Fruit fly (Drosophila melanogaster) whole organism, embryonic: ENCODE results near the gene CG46311.
A peak's percentile ranks its signal among the peaks of the same experiment; 100 is the strongest.

Source experiments
- Antp ChIP-seq: fragments of 200-800 bp; sonication (Bioruptor generic); optimal IDR thresholded peaks from 3 replicates; lab custom pipeline; 2016; ENCODE audit warnings: missing biosample characterization, missing genetic modification characterization
- Atf6 ChIP-seq: fragments of 200-800 bp; sonication (Bioruptor generic); IDR thresholded peaks from 2 replicates; pipeline ENCODE4 v1.3.6; 2022; ENCODE audit warnings: missing biosample characterization, missing genetic modification characterization
- CG10147 ChIP-seq: fragments of 200-800 bp; sonication (Bioruptor generic); optimal IDR thresholded peaks from 2 replicates; lab custom pipeline; 2019; ENCODE audit warnings: missing biosample characterization, mild to moderate bottlenecking, missing genetic modification characterization, moderate library complexity
- CG1024 ChIP-seq: fragments of 200-800 bp; sonication (Bioruptor generic); IDR thresholded peaks from 2 replicates; pipeline ENCODE4 v1.3.6; 2022; ENCODE audit warnings: missing biosample characterization, missing genetic modification characterization
- CG10267 ChIP-seq: fragments of 200-800 bp; sonication (Bioruptor generic); optimal IDR thresholded peaks from 2 replicates; lab custom pipeline; 2018; ENCODE audit warnings: missing biosample characterization, mild to moderate bottlenecking, missing genetic modification characterization, moderate library complexity
- CG12299 ChIP-seq: fragments of 200-800 bp; sonication (Bioruptor generic); optimal IDR thresholded peaks from 2 replicates; lab custom pipeline; 2018; ENCODE audit warnings: missing biosample characterization, mild to moderate bottlenecking, missing genetic modification characterization
- CG13123 ChIP-seq: fragments of 200-800 bp; sonication (Bioruptor generic); optimal IDR thresholded peaks from 2 replicates; lab custom pipeline; 2016; ENCODE audit warnings: missing biosample characterization, missing genetic modification characterization
- CG14965 ChIP-seq: fragments of 200-800 bp; sonication (Bioruptor generic); optimal IDR thresholded peaks from 2 replicates; lab custom pipeline; 2016; ENCODE audit warnings: missing biosample characterization, missing genetic modification characterization, borderline replicate concordance
- CG15073 ChIP-seq: fragments of 200-800 bp; sonication (Bioruptor generic); optimal IDR thresholded peaks from 2 replicates; lab custom pipeline; 2016; ENCODE audit warnings: missing biosample characterization, missing genetic modification characterization
- CG16779 ChIP-seq: fragments of 200-800 bp; sonication (Bioruptor generic); IDR thresholded peaks from 2 replicates; pipeline ENCODE4 v1.3.6; 2022; ENCODE audit warnings: missing biosample characterization, missing genetic modification characterization
- CG1832 ChIP-seq: fragments of 200-800 bp; sonication (Bioruptor generic); optimal IDR thresholded peaks from 2 replicates; lab custom pipeline; 2017; ENCODE audit warnings: missing biosample characterization, mild to moderate bottlenecking, missing genetic modification characterization, inconsistent platforms
- CG2678 ChIP-seq: fragments of 200-800 bp; sonication (Bioruptor generic); optimal IDR thresholded peaks from 3 replicates; lab custom pipeline; 2019; ENCODE audit warnings: missing biosample characterization, mild to moderate bottlenecking, missing genetic modification characterization, moderate library complexity
- CG30431 ChIP-seq: fragments of 200-800 bp; sonication (Bioruptor generic); optimal IDR thresholded peaks from 2 replicates; lab custom pipeline; 2017; ENCODE audit warnings: missing biosample characterization, missing genetic modification characterization
- CG3407 ChIP-seq: fragments of 200-800 bp; sonication (Bioruptor generic); optimal IDR thresholded peaks from 2 replicates; lab custom pipeline; 2018; ENCODE audit warnings: missing biosample characterization, mild to moderate bottlenecking, missing genetic modification characterization
- CG3726 ChIP-seq: fragments of 200-800 bp; sonication (Bioruptor generic); IDR thresholded peaks from 3 replicates; pipeline ENCODE4, ENCODE4 v1.3.6; 2022; ENCODE audit warnings: missing biosample characterization, missing genetic modification characterization
- CG5245 ChIP-seq: fragments of 200-800 bp; sonication (Bioruptor generic); optimal IDR thresholded peaks from 3 replicates; lab custom pipeline; 2016; ENCODE audit warnings: missing biosample characterization, missing genetic modification characterization
- CG6254 ChIP-seq: fragments of 200-800 bp; sonication (Bioruptor generic); optimal IDR thresholded peaks from 3 replicates; lab custom pipeline; 2017; ENCODE audit warnings: mild to moderate bottlenecking, missing biosample characterization, missing genetic modification reagents, missing genetic modification characterization
- CG6654 ChIP-seq: fragments of 200-800 bp; sonication (Bioruptor generic); optimal IDR thresholded peaks from 2 replicates; lab custom pipeline; 2017; ENCODE audit warnings: missing biosample characterization, mild to moderate bottlenecking, missing genetic modification characterization
- CG7357 ChIP-seq: fragments of 200-800 bp; sonication (Bioruptor generic); IDR thresholded peaks from 3 replicates; pipeline ENCODE4 v1.3.6; 2022; ENCODE audit warnings: missing biosample characterization, missing genetic modification characterization
- CG7963 ChIP-seq: fragments of 200-800 bp; sonication (Bioruptor generic); IDR thresholded peaks from 3 replicates; pipeline ENCODE4 v1.3.6; 2022; ENCODE audit warnings: missing biosample characterization, missing genetic modification characterization; ENCODE audit not compliant: partially characterized antibody
- CG8089 ChIP-seq: fragments of 200-800 bp; sonication (Bioruptor generic); optimal IDR thresholded peaks from 3 replicates; lab custom pipeline; 2016; ENCODE audit warnings: missing biosample characterization, missing genetic modification characterization
- CG9609 ChIP-seq: fragments of 200-800 bp; sonication (Bioruptor generic); optimal IDR thresholded peaks from 3 replicates; lab custom pipeline; 2016; ENCODE audit warnings: missing biosample characterization, missing genetic modification characterization
- CG9932 ChIP-seq: fragments of 200-800 bp; sonication (Bioruptor generic); IDR thresholded peaks from 2 replicates; pipeline ENCODE4 v1.3.6; 2022; ENCODE audit warnings: missing biosample characterization, missing genetic modification characterization
- Chrac-16 ChIP-seq: fragments of 200-800 bp; sonication (Bioruptor generic); optimal IDR thresholded peaks from 3 replicates; lab custom pipeline; 2016; ENCODE audit warnings: missing biosample characterization, missing genetic modification characterization
- HHEX ChIP-seq: fragments of 200-800 bp; sonication (Bioruptor generic); optimal IDR thresholded peaks from 3 replicates; lab custom pipeline; 2017; ENCODE audit warnings: missing biosample characterization, mild to moderate bottlenecking, missing genetic modification characterization, missing genetic modification reagents
- Hr39 ChIP-seq: fragments of >200 bp; optimal IDR thresholded peaks from 2 replicates; lab custom pipeline; 2017
- Lhr ChIP-seq: fragments of 200-800 bp; sonication (Bioruptor generic); optimal IDR thresholded peaks from 3 replicates; lab custom pipeline; 2017; ENCODE audit warnings: mild to moderate bottlenecking, missing biosample characterization, missing genetic modification reagents, missing genetic modification characterization
- MTF-1 ChIP-seq: fragments of 200-800 bp; sonication (Bioruptor generic); optimal IDR thresholded peaks from 2 replicates; lab custom pipeline; 2018; ENCODE audit warnings: missing biosample characterization, mild to moderate bottlenecking, missing genetic modification characterization, borderline replicate concordance
- Rfx ChIP-seq: fragments of 200-800 bp; sonication (Bioruptor generic); IDR thresholded peaks from 2 replicates; pipeline ENCODE4 v1.3.6; 2022; ENCODE audit warnings: missing biosample characterization, missing genetic modification characterization
- Rx ChIP-seq: fragments of 200-800 bp; sonication (Bioruptor generic); IDR thresholded peaks from 2 replicates; pipeline ENCODE4 v1.3.6; 2022; ENCODE audit warnings: missing biosample characterization, missing genetic modification characterization
- Trl ChIP-seq, 3 experiments: fragments of >200 bp in 2 of 3; fragments of 200-800 bp in 1 of 3; sonication (Bioruptor generic) in 1 of 3; optimal IDR thresholded peaks; 2 replicates in 1 of 3; 3 replicates in 2 of 3; lab custom pipeline; 2016 to 2017; ENCODE audit warnings: missing biosample characterization in 1 of 3, missing genetic modification characterization in 1 of 3
- Vsx1 ChIP-seq: fragments of 200-800 bp; sonication (Bioruptor generic); optimal IDR thresholded peaks from 2 replicates; lab custom pipeline; 2017; ENCODE audit warnings: missing biosample characterization, mild to moderate bottlenecking, missing genetic modification characterization, missing genetic modification reagents
- Xrp1 ChIP-seq: fragments of 200-800 bp; sonication (Bioruptor generic); IDR thresholded peaks from 2 replicates; pipeline ENCODE4 v1.3.6; 2022; ENCODE audit warnings: missing biosample characterization, missing genetic modification characterization
- ase ChIP-seq: fragments of 200-800 bp; sonication (Bioruptor generic); IDR thresholded peaks from 3 replicates; pipeline ENCODE4 v1.3.6; 2022; ENCODE audit warnings: missing biosample characterization, missing genetic modification characterization
- dpn ChIP-seq, 2 experiments: fragments of 200-800 bp; sonication (Bioruptor generic); optimal IDR thresholded peaks; 3 replicates each; lab custom pipeline; 2016; ENCODE audit warnings: missing biosample characterization in 2 of 2, missing genetic modification characterization in 2 of 2
- esg ChIP-seq: fragments of 200-800 bp; sonication (Bioruptor generic); conservative IDR thresholded peaks from 2 replicates; pipeline ENCODE4 v1.3.6; 2022; ENCODE audit warnings: missing biosample characterization, missing genetic modification characterization
- gce ChIP-seq: fragments of 200-800 bp; sonication (Bioruptor generic); IDR thresholded peaks from 3 replicates; pipeline ENCODE4 v1.3.6; 2022; ENCODE audit warnings: missing biosample characterization, missing genetic modification characterization
- grau ChIP-seq: fragments of 200-800 bp; optimal IDR thresholded peaks from 3 replicates; lab custom pipeline; 2019; ENCODE audit warnings: missing biosample characterization, mild to moderate bottlenecking, missing genetic modification characterization, moderate library complexity
- hkb ChIP-seq, 2 experiments: fragments of 200-800 bp in 1 of 2; fragments of >200 bp in 1 of 2; sonication (Bioruptor generic) in 1 of 2; IDR thresholded peaks in 1 of 2; optimal IDR thresholded peaks in 1 of 2; 2 replicates each; pipeline versions ENCODE4 v1.3.6 to Lab custom; 2017 to 2022; ENCODE audit warnings: missing biosample characterization in 1 of 2, missing genetic modification characterization in 1 of 2
- knrl ChIP-seq: fragments of 200-800 bp; sonication (Bioruptor generic); IDR thresholded peaks from 3 replicates; pipeline ENCODE4 v1.3.6; 2022; ENCODE audit warnings: missing biosample characterization, missing genetic modification characterization; ENCODE audit not compliant: partially characterized antibody
- mirr ChIP-seq: fragments of 200-800 bp; sonication (Bioruptor generic); optimal IDR thresholded peaks from 3 replicates; lab custom pipeline; 2018; ENCODE audit warnings: missing biosample characterization, mild to moderate bottlenecking, missing genetic modification characterization
- org-1 ChIP-seq: fragments of 200-800 bp; sonication (Bioruptor generic); optimal IDR thresholded peaks from 2 replicates; lab custom pipeline; 2017; ENCODE audit warnings: missing biosample characterization, missing genetic modification characterization
- prd ChIP-seq, 3 experiments: fragments of >200 bp in 2 of 3; fragments of 200-800 bp in 1 of 3; sonication (Bioruptor generic) in 1 of 3; optimal IDR thresholded peaks in 2 of 3; IDR thresholded peaks in 1 of 3; 2 replicates in 2 of 3; 3 replicates in 1 of 3; pipeline versions ENCODE4 v1.3.6 to Lab custom; 2017 to 2022; ENCODE audit warnings: missing biosample characterization in 1 of 3, missing genetic modification characterization in 1 of 3
- ro ChIP-seq: fragments of 200-800 bp; sonication (Bioruptor generic); IDR thresholded peaks from 2 replicates; pipeline ENCODE4 v1.3.6; 2022; ENCODE audit warnings: missing biosample characterization, missing genetic modification characterization
- salm ChIP-seq: fragments of 200-800 bp; sonication (Bioruptor generic); optimal IDR thresholded peaks from 2 replicates; lab custom pipeline; 2018; ENCODE audit warnings: missing biosample characterization, mild to moderate bottlenecking, missing genetic modification characterization
- slp2 ChIP-seq: fragments of 200-800 bp; sonication (Bioruptor generic); optimal IDR thresholded peaks from 2 replicates; lab custom pipeline; 2016; ENCODE audit warnings: missing biosample characterization, missing genetic modification characterization
- sna ChIP-seq: fragments of 200-800 bp; sonication (Bioruptor generic); IDR thresholded peaks from 2 replicates; pipeline ENCODE4 v1.3.6; 2022; ENCODE audit warnings: missing biosample characterization, missing genetic modification characterization; ENCODE audit not compliant: partially characterized antibody
- sr ChIP-seq: fragments of 200-800 bp; sonication (Bioruptor generic); IDR thresholded peaks from 3 replicates; pipeline ENCODE4 v1.3.6; 2022; ENCODE audit warnings: missing biosample characterization, missing genetic modification characterization
- toy ChIP-seq: fragments of 200-800 bp; sonication (Bioruptor generic); IDR thresholded peaks from 2 replicates; pipeline ENCODE4 v1.3.6; 2022; ENCODE audit warnings: missing biosample characterization, missing genetic modification characterization
- trh ChIP-seq: fragments of 200-800 bp; sonication (Bioruptor generic); optimal IDR thresholded peaks from 2 replicates; lab custom pipeline; 2016; ENCODE audit warnings: missing biosample characterization, missing genetic modification characterization

CG46311 gene

dm6 chrX:13626579-13626894 is 62.9 kb downstream of the CG46311 start (continued):
- 0 out of 3 replicates have a peak, but pooled peaks have one; percentile 60 for TF ChIP-seq ase (GFP tag; lab: Robert Waterston, UW)
- peak; percentile 76 for TF ChIP-seq CG9609
- TF ChIP-seq CG3726: 0 out of 3 replicates have a peak, but pooled peaks have one; percentile 35
- peak; percentile 87 for TF ChIP-seq Atf6 (GFP tag; lab: Robert Waterston, UW)
- peak; percentile 98 for TF ChIP-seq grau (tag; lab: Kevin White, UChicago)
- TF ChIP-seq CG14965 (GFP tag; lab: Kevin White, UChicago): peak; percentile 56
- TF ChIP-seq CG10267 (tag; lab: Kevin White, UChicago): peak; percentile 43
- TF ChIP-seq dpn (GFP tag; optimal IDR thresholded peaks at IDR 0.05; lab: Kevin White, UChicago): peak; percentile 82 to 85
- peak; percentile 91 for TF ChIP-seq Rfx (GFP tag; lab: Robert Waterston, UW)
- TF ChIP-seq trh (GFP tag; lab: Kevin White, UChicago): no peak
- TF ChIP-seq CG30431 (GFP tag; lab: Kevin White, UChicago): peak; percentile 23
- no peak for TF ChIP-seq CG1832 (GFP tag; lab: Kevin White, UChicago)
- TF ChIP-seq gce (GFP tag; lab: Robert Waterston, UW): 0 out of 3 replicates have a peak, but pooled peaks have one; percentile 24
- peak; percentile 86 for TF ChIP-seq CG2678 (tag; lab: Kevin White, UChicago)
- TF ChIP-seq Antp (GFP tag; lab: Kevin White, UChicago): peak; percentile 85
- peak; percentile 8 for TF ChIP-seq CG13123 (GFP tag; lab: Kevin White, UChicago)
- TF ChIP-seq prd (optimal IDR thresholded peaks at IDR 0.05; lab: Kevin White, UChicago): no peak
- peak; percentile 82 for TF ChIP-seq prd (GFP tag; IDR thresholded peaks at IDR 0.05; lab: Robert Waterston, UW)
- TF ChIP-seq CG8089: peak; percentile 26
- peak; percentile 64 for TF ChIP-seq salm
- TF ChIP-seq CG1024 (GFP tag; lab: Robert Waterston, UW): no peak
- peak; percentile 62 for TF ChIP-seq esg (GFP tag; lab: Robert Waterston, UW)
- peak; percentile 74 for TF ChIP-seq Chrac-16 (GFP tag; lab: Kevin White, UChicago)
- peak; percentile 0 for TF ChIP-seq CG6654 (GFP tag; lab: Kevin White, UChicago)
- no peak for TF ChIP-seq CG6254
- peak; percentile 40 for TF ChIP-seq Vsx1 (GFP tag; lab: Kevin White, UChicago)
- peak; percentile 44 for TF ChIP-seq CG12299
- no peak for TF ChIP-seq Hr39
- no peak for TF ChIP-seq Trl (optimal IDR thresholded peaks at IDR 0.05; lab: Kevin White, UChicago)
- TF ChIP-seq Trl (GFP tag; optimal IDR thresholded peaks at IDR 0.05; lab: Kevin White, UChicago): peak; percentile 77
- TF ChIP-seq HHEX: peak; percentile 73
- TF ChIP-seq Xrp1 (GFP tag; lab: Robert Waterston, UW): peak; percentile 79
- TF ChIP-seq CG5245 (GFP tag; lab: Kevin White, UChicago): peak; percentile 53
- no peak for TF ChIP-seq Lhr (GFP tag; lab: Kevin White, UChicago)
- no peak for TF ChIP-seq hkb (optimal IDR thresholded peaks at IDR 0.05; lab: Kevin White, UChicago)
- peak; percentile 64 for TF ChIP-seq hkb (GFP tag; IDR thresholded peaks at IDR 0.05; lab: Robert Waterston, UW)
- TF ChIP-seq Rx (GFP tag; lab: Robert Waterston, UW): peak; percentile 28; the same call in 1 of the 2 replicates
- no peak for TF ChIP-seq toy (GFP tag; lab: Robert Waterston, UW)
- peak; percentile 70 for TF ChIP-seq CG10147
- no peak for TF ChIP-seq ro (GFP tag; lab: Robert Waterston, UW)
- peak; percentile 70 for TF ChIP-seq slp2 (GFP tag; lab: Kevin White, UChicago)
- no peak for TF ChIP-seq knrl (GFP tag; lab: Robert Waterston, UW)
- TF ChIP-seq CG7357 (GFP tag; lab: Robert Waterston, UW): peak; percentile 68; the same call in 2 of the 3 replicates
- TF ChIP-seq CG9932: peak; percentile 87
- TF ChIP-seq CG3407 (GFP tag; lab: Kevin White, UChicago): no peak
- TF ChIP-seq sna (GFP tag; lab: Robert Waterston, UW): no peak
- TF ChIP-seq sr (GFP tag; lab: Robert Waterston, UW): no peak
- TF ChIP-seq CG15073: no peak
- peak; percentile 65 for TF ChIP-seq org-1 (GFP tag; lab: Kevin White, UChicago)
- peak; percentile 26 for TF ChIP-seq MTF-1
- TF ChIP-seq CG16779 (GFP tag; lab: Robert Waterston, UW): 0 out of 2 replicates have a peak, but pooled peaks have one; percentile 28
- TF ChIP-seq CG7963 (GFP tag; lab: Robert Waterston, UW): no peak
- TF ChIP-seq mirr (GFP tag; lab: Kevin White, UChicago): peak; percentile 62
